Worm (Caenorhabditis elegans): ENCODE results near the gene ran-3.

DNA sequence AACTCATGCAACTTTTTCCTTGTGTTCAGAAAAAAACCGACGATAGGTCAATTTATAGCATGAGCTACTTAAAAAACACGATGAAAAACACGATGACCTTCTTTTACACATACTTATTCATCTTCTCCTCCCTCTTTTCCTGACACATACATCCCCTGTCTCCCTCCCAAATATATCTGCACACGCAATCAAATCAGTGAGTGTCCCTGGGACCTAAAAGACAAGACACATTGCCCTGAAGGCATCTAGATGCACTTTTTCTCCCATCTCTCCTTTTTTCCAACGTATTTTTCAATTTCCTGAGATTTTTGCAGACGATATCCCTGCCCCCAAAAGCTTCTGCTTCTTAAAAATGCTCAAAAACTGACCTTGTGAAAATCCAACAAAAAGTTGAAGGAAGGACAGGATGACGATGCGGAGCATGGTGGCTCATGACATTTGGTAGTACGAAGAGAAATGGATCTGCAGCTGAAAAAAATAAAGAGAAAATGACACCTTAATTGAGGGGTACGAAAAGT, 29.4 kb upstream of the ran-3 start, which contains the start of gene C26D10.6:
- TF ChIP-seq cog-1 (tag; optimal IDR thresholded peaks at IDR 0.05) (no peak), med-1 (GFP tag; optimal IDR thresholded peaks at IDR 0.05; ENCODE audit: insufficient read depth) (no peak), klf-2 (GFP tag; conservative IDR thresholded peaks at IDR 0.05) (no peak), flt-1 (GFP tag; IDR thresholded peaks at IDR 0.05) (no peak), ref-1 (GFP tag; conservative IDR thresholded peaks at IDR 0.05) (no peak), T22C8.4 (GFP tag; IDR thresholded peaks at IDR 0.05) (no peak), ztf-29 (GFP tag; IDR thresholded peaks at IDR 0.05) (no peak), ztf-23 (GFP tag; IDR thresholded peaks at IDR 0.05) (no peak)
